Worm (Caenorhabditis elegans): ENCODE measurements around the gene let-754.

Gene let-754

DNA sequence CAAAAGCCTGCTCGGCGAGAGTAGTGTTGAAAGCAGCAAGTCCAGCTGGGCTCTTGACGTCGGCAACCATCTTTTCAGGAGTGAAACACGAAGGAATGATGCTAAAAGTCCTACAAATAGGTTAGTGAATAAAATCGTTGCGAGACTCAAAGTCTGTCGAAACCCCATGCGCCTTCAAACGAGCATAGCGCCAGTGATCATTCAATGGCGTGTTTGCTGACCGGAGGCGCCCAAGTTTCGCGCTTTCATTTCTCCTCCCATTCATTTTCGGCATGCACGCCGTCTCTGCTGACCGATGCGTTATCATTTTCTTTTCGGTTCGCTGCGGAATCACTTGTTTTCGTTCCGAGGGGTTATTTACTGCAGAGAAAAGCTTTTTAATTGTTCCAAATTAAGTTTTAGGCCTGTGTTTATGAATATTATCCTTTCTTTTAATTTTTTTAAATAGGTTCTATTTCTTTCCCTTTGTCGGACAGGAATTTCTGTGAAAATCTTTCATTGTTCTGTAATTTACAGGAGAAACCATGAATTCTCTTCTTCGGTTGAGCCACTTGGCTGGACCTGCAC lies 20.2 kb upstream of the let-754 start, which contains the start of the genes eef-1B.1 and aco-2 (continued):
- TF ChIP-seq ama-1 (optimal IDR thresholded peaks at IDR 0.05): peak; percentile 33
- no peak for TF ChIP-seq ama-1 (GFP tag; optimal IDR thresholded peaks at IDR 0.05)
- no peak for TF ChIP-seq somi-1 (GFP tag; optimal IDR thresholded peaks at IDR 0.05)
- peak; percentile 64; the same call in 1 of the 2 replicates for TF ChIP-seq C06A6.2 (GFP tag; conservative IDR thresholded peaks at IDR 0.05)
- TF ChIP-seq ets-4 (GFP tag; optimal IDR thresholded peaks at IDR 0.05): peak; percentile 63
- no peak for TF ChIP-seq hrde-1 (tag; optimal IDR thresholded peaks at IDR 0.05; ENCODE audit: borderline replicate concordance)
- TF ChIP-seq F49E8.2 (tag; optimal IDR thresholded peaks at IDR 0.05; ENCODE audit: insufficient read depth): no peak
- TF ChIP-seq bed-1 (GFP tag; IDR thresholded peaks at IDR 0.05): no peak
- TF ChIP-seq ceh-58 (GFP tag; IDR thresholded peaks at IDR 0.05): no peak
- TF ChIP-seq B0035.1 (tag; optimal IDR thresholded peaks at IDR 0.05): no peak
- no peak for TF ChIP-seq ztf-6 (GFP tag; IDR thresholded peaks at IDR 0.05)
- TF ChIP-seq snpc-3.4 (tag; optimal IDR thresholded peaks at IDR 0.05): no peak
- no peak for TF ChIP-seq F55B11.4 (tag; optimal IDR thresholded peaks at IDR 0.05; ENCODE audit: borderline replicate concordance, insufficient read depth)
- no peak for TF ChIP-seq ceh-40 (GFP tag; IDR thresholded peaks at IDR 0.05)
- peak; percentile 53; the same call in 1 of the 2 replicates for TF ChIP-seq cebp-1 (GFP tag; IDR thresholded peaks at IDR 0.05)
- peak; percentile 87 for TF ChIP-seq cebp-1 (tag; optimal IDR thresholded peaks at IDR 0.05)
- peak; percentile 40 for TF ChIP-seq xnd-1 (tag; optimal IDR thresholded peaks at IDR 0.05)
- no peak for TF ChIP-seq snpc-1.1 (tag; optimal IDR thresholded peaks at IDR 0.05; ENCODE audit: insufficient read depth)
- TF ChIP-seq tbp1 (GFP tag; optimal IDR thresholded peaks at IDR 0.05): peak; percentile 70
- peak; percentile 68 for TF ChIP-seq dpl-1 (GFP tag; optimal IDR thresholded peaks at IDR 0.05)
- TF ChIP-seq K11D2.4 (GFP tag; IDR thresholded peaks at IDR 0.05): peak; percentile 84
- TF ChIP-seq lag-1 (GFP tag; IDR thresholded peaks at IDR 0.05): no peak
- no peak for TF ChIP-seq rec-8 (tag; optimal IDR thresholded peaks at IDR 0.05)
- no peak for TF ChIP-seq hsf-1 (GFP tag; IDR thresholded peaks at IDR 0.05)
- no peak for TF ChIP-seq egrh-3 (GFP tag; IDR thresholded peaks at IDR 0.05)
- TF ChIP-seq lin-40 (tag; optimal IDR thresholded peaks at IDR 0.05): peak; percentile 84
- TF ChIP-seq nfya-2 (GFP tag; IDR thresholded peaks at IDR 0.05): no peak
- peak; percentile 67 for TF ChIP-seq rcor-1 (GFP tag; IDR thresholded peaks at IDR 0.05)
- TF ChIP-seq zim-3 (tag; optimal IDR thresholded peaks at IDR 0.05): no peak
- TF ChIP-seq ekl-4 (GFP tag; IDR thresholded peaks at IDR 0.05): peak; percentile 87
- peak; percentile 68 for TF ChIP-seq ceh-100 (GFP tag; IDR thresholded peaks at IDR 0.05)
- TF ChIP-seq nhr-80 (tag; optimal IDR thresholded peaks at IDR 0.05): peak; percentile 94
- peak; percentile 36 for TF ChIP-seq atf-7 (tag; optimal IDR thresholded peaks at IDR 0.05)
- TF ChIP-seq lin-54 (GFP tag; optimal IDR thresholded peaks at IDR 0.05): peak; percentile 86
- no peak for TF ChIP-seq F10E7.11 (tag; optimal IDR thresholded peaks at IDR 0.05)
- TF ChIP-seq die-1 (tag; optimal IDR thresholded peaks at IDR 0.05): no peak
- no peak for TF ChIP-seq F57A8.1 (GFP tag; optimal IDR thresholded peaks at IDR 0.05)
- no peak for TF ChIP-seq ztf-25 (GFP tag; IDR thresholded peaks at IDR 0.05)
- TF ChIP-seq madf-8 (GFP tag; conservative IDR thresholded peaks at IDR 0.05): peak; percentile 56; the same call in 1 of the 2 replicates
- no peak for TF ChIP-seq akir-1 (GFP tag; optimal IDR thresholded peaks at IDR 0.05)
- no peak for TF ChIP-seq ccch-3 (GFP tag; optimal IDR thresholded peaks at IDR 0.05)
- TF ChIP-seq mes-4 (tag; optimal IDR thresholded peaks at IDR 0.05): no peak
- peak; percentile 77 for TF ChIP-seq ceh-27 (GFP tag; optimal IDR thresholded peaks at IDR 0.05)
- TF ChIP-seq F52B5.7 (tag; optimal IDR thresholded peaks at IDR 0.05): no peak
- TF ChIP-seq attf-5 (GFP tag; optimal IDR thresholded peaks at IDR 0.05): peak; percentile 88
- peak; percentile 72 for TF ChIP-seq attf-3 (GFP tag; conservative IDR thresholded peaks at IDR 0.05)
- TF ChIP-seq ztf-3 (GFP tag; optimal IDR thresholded peaks at IDR 0.05): no peak
- no peak for TF ChIP-seq C17E4.6 (GFP tag; IDR thresholded peaks at IDR 0.05)

Measured in whole organism, young adult.